Worm (Caenorhabditis elegans) whole organism, L4 larva: Measurements from ENCODE around the gene cpg-24.

Source experiments
- D1046.2 ChIP-seq: fragments of 200-800 bp; sonication (Bioruptor generic); IDR thresholded peaks from 2 replicates; pipeline ENCODE4 v1.3.6; 2022; ENCODE audit warnings: missing genetic modification characterization, missing compliant biosample characterization
- F26F4.8 ChIP-seq: fragments of 200-800 bp; sonication (Bioruptor generic); conservative IDR thresholded peaks from 2 replicates; pipeline ENCODE4 v1.3.6; 2022; ENCODE audit warnings: missing genetic modification characterization, missing compliant biosample characterization
- F49E8.2 ChIP-seq: sonication (generic microtip); optimal IDR thresholded peaks from 2 replicates; lab custom pipeline; 2016; ENCODE audit warnings: missing compliant biosample characterization, mild to moderate bottlenecking, missing genetic modification characterization, borderline replicate concordance
- T26A8.4 ChIP-seq: fragments of 200-800 bp; sonication (Bioruptor generic); IDR thresholded peaks from 2 replicates; pipeline ENCODE4 v1.3.6; 2022; ENCODE audit warnings: missing genetic modification characterization, missing compliant biosample characterization
- Y105C5A.15 ChIP-seq: fragments of 200-800 bp; sonication (Bioruptor generic); IDR thresholded peaks from 2 replicates; pipeline ENCODE4 v1.3.6; 2022; ENCODE audit warnings: missing genetic modification characterization, missing compliant biosample characterization
- Y5F2A.4 ChIP-seq: fragments of 200-800 bp; sonication (Bioruptor generic); optimal IDR thresholded peaks from 2 replicates; lab custom pipeline; 2018; ENCODE audit warnings: mild to moderate bottlenecking, missing genetic modification characterization, missing compliant biosample characterization
- Y75B8A.6 ChIP-seq: fragments of 200-800 bp; sonication (Bioruptor generic); IDR thresholded peaks from 2 replicates; pipeline ENCODE4 v1.3.6; 2022; ENCODE audit warnings: missing genetic modification reagents, missing genetic modification characterization, missing compliant biosample characterization
- ZK337.2 ChIP-seq: fragments of 200-800 bp; sonication (Bioruptor generic); IDR thresholded peaks from 2 replicates; pipeline ENCODE4 v1.3.6; 2022; ENCODE audit warnings: missing genetic modification reagents, missing genetic modification characterization, missing compliant biosample characterization
- aha-1 ChIP-seq: fragments of 150-350 bp; peaks from one replicate; lab custom pipeline; 2014; ENCODE audit warnings: missing biosample characterization, missing genetic modification characterization
- ceh-62 ChIP-seq: sonication (generic microtip); optimal IDR thresholded peaks from 2 replicates; lab custom pipeline; 2017; ENCODE audit warnings: missing biosample characterization, missing genetic modification characterization
- ces-1 ChIP-seq: fragments of 150-350 bp; sonication (generic microtip); optimal IDR thresholded peaks from 4 replicates; lab custom pipeline; 2014; ENCODE audit warnings: missing biosample characterization, missing genetic modification reagents, missing genetic modification characterization
- ctbp-1 ChIP-seq: fragments of 200-800 bp; sonication (Bioruptor generic); IDR thresholded peaks from 2 replicates; pipeline ENCODE4 v1.3.6; 2022; ENCODE audit warnings: missing genetic modification reagents, missing genetic modification characterization, missing compliant biosample characterization
- daf-12 ChIP-seq: fragments of 150-350 bp; optimal IDR thresholded peaks from 2 replicates; lab custom pipeline; 2014; ENCODE audit warnings: missing biosample characterization, missing genetic modification reagents, missing genetic modification characterization
- daf-19 ChIP-seq: fragments of 200-800 bp; sonication (Bioruptor generic); conservative IDR thresholded peaks from 2 replicates; pipeline ENCODE4 v1.3.6; 2022; ENCODE audit warnings: missing genetic modification characterization, missing compliant biosample characterization
- dmd-6 ChIP-seq: fragments of 200-800 bp; sonication (Bioruptor generic); IDR thresholded peaks from 2 replicates; pipeline ENCODE4 v1.3.6; 2022; ENCODE audit warnings: missing genetic modification reagents, missing genetic modification characterization, missing compliant biosample characterization
- dmd-8 ChIP-seq: fragments of 200-800 bp; sonication (Bioruptor generic); IDR thresholded peaks from 2 replicates; pipeline ENCODE4 v1.3.6; 2022; ENCODE audit warnings: missing genetic modification characterization, missing compliant biosample characterization
- dmd-9 ChIP-seq: fragments of 200-800 bp; sonication (Bioruptor generic); IDR thresholded peaks from 2 replicates; pipeline ENCODE4 v1.3.6; 2022; ENCODE audit warnings: missing genetic modification reagents, missing genetic modification characterization, missing compliant biosample characterization
- egl-43 ChIP-seq: fragments of 200-800 bp; sonication (Bioruptor generic); IDR thresholded peaks from 2 replicates; pipeline ENCODE4 v1.3.6; 2022; ENCODE audit warnings: missing genetic modification reagents, missing genetic modification characterization, missing compliant biosample characterization
- hlh-11 ChIP-seq: fragments of 200-800 bp; sonication (Bioruptor generic); optimal IDR thresholded peaks from 2 replicates; lab custom pipeline; 2018; ENCODE audit warnings: mild to moderate bottlenecking, missing genetic modification characterization, missing compliant biosample characterization
- hmg-1.1 ChIP-seq: fragments of 200-800 bp; sonication (Bioruptor generic); IDR thresholded peaks from 2 replicates; pipeline ENCODE4 v1.3.6; 2022; ENCODE audit warnings: missing genetic modification reagents, missing genetic modification characterization, missing compliant biosample characterization
- jun-1 ChIP-seq: fragments of 150-350 bp; optimal IDR thresholded peaks from 2 replicates; lab custom pipeline; 2014; ENCODE audit warnings: missing biosample characterization, missing genetic modification reagents, missing genetic modification characterization
- lin-15B ChIP-seq: fragments of 150-350 bp; sonication (generic microtip); optimal IDR thresholded peaks from 3 replicates; lab custom pipeline; 2014; ENCODE audit warnings: missing biosample characterization, missing genetic modification characterization
- lin-39 ChIP-seq: fragments of 150-350 bp; optimal IDR thresholded peaks from 2 replicates; lab custom pipeline; 2014; ENCODE audit warnings: missing biosample characterization, missing genetic modification reagents, missing genetic modification characterization
- lir-3 ChIP-seq: sonication (generic microtip); optimal IDR thresholded peaks from 2 replicates; lab custom pipeline; 2016; ENCODE audit warnings: mild to moderate bottlenecking, missing genetic modification characterization, missing compliant biosample characterization
- madf-9 ChIP-seq: fragments of 200-800 bp; sonication (Bioruptor generic); conservative IDR thresholded peaks from 2 replicates; pipeline ENCODE4 v1.3.6; 2022; ENCODE audit warnings: missing genetic modification reagents, missing genetic modification characterization, missing compliant biosample characterization
- mdl-1 ChIP-seq, 2 experiments: fragments of 150-350 bp in 1 of 2; sonication (generic microtip) in 1 of 2; optimal IDR thresholded peaks; 2 replicates each; lab custom pipeline; 2014 to 2017; ENCODE audit warnings: missing biosample characterization in 2 of 2, missing genetic modification characterization in 2 of 2
- mdt-29 ChIP-seq: fragments of 200-800 bp; sonication (Bioruptor generic); IDR thresholded peaks from 2 replicates; pipeline ENCODE4 v1.3.6; 2022; ENCODE audit warnings: missing genetic modification reagents, missing genetic modification characterization, missing compliant biosample characterization
- mep-1 ChIP-seq: fragments of 150-350 bp; sonication (generic microtip); optimal IDR thresholded peaks from 3 replicates; lab custom pipeline; 2014; ENCODE audit warnings: missing biosample characterization, missing genetic modification characterization
- mxl-2 ChIP-seq: fragments of 200-800 bp; sonication (Bioruptor generic); conservative IDR thresholded peaks from 2 replicates; pipeline ENCODE4 v1.3.6; 2022; ENCODE audit warnings: missing genetic modification reagents, missing genetic modification characterization, missing compliant biosample characterization
- nhr-11 ChIP-seq: fragments of 150-350 bp; optimal IDR thresholded peaks from 2 replicates; lab custom pipeline; 2014; ENCODE audit warnings: missing biosample characterization, missing genetic modification characterization
- nhr-237 ChIP-seq: sonication (generic microtip); optimal IDR thresholded peaks from 2 replicates; lab custom pipeline; 2017; ENCODE audit warnings: missing biosample characterization, missing genetic modification characterization
- nhr-28 ChIP-seq: fragments of 150-350 bp; optimal IDR thresholded peaks from 2 replicates; lab custom pipeline; 2014; ENCODE audit warnings: missing biosample characterization, missing genetic modification characterization
- nhr-6 ChIP-seq: fragments of 150-350 bp; optimal IDR thresholded peaks from 2 replicates; lab custom pipeline; 2014; ENCODE audit warnings: missing biosample characterization, missing genetic modification characterization
- nhr-76 ChIP-seq: fragments of 150-350 bp; optimal IDR thresholded peaks from 2 replicates; lab custom pipeline; 2014; ENCODE audit warnings: missing biosample characterization, missing genetic modification characterization
- nhr-77 ChIP-seq: fragments of 150-350 bp; optimal IDR thresholded peaks from 2 replicates; lab custom pipeline; 2014; ENCODE audit warnings: missing biosample characterization, missing genetic modification characterization
- pha-4 ChIP-seq, 2 experiments: fragments of 150-350 bp in 1 of 2; fragments of 200-800 bp in 1 of 2; sonication (Bioruptor generic) in 1 of 2; IDR thresholded peaks in 1 of 2; optimal IDR thresholded peaks in 1 of 2; 2 replicates each; pipeline versions ENCODE4 v1.3.6 to Lab custom; 2014 to 2022; ENCODE audit warnings: missing genetic modification characterization in 2 of 2, missing genetic modification reagents in 2 of 2, missing biosample characterization in 1 of 2, missing compliant biosample characterization in 1 of 2
- pqm-1 ChIP-seq: sonication (generic microtip); optimal IDR thresholded peaks from 2 replicates; lab custom pipeline; 2017; ENCODE audit warnings: missing biosample characterization, missing genetic modification characterization
- rbr-2 ChIP-seq: sonication (generic microtip); optimal IDR thresholded peaks from 2 replicates; lab custom pipeline; 2016; ENCODE audit warnings: missing genotype, missing genetic modification characterization, missing compliant biosample characterization
- skn-1 ChIP-seq: fragments of 150-350 bp; optimal IDR thresholded peaks from 2 replicates; lab custom pipeline; 2014; ENCODE audit warnings: missing biosample characterization, missing genetic modification characterization
- snpc-4 ChIP-seq: fragments of 150-350 bp; optimal IDR thresholded peaks from 2 replicates; lab custom pipeline; 2014; ENCODE audit warnings: missing biosample characterization, missing genetic modification characterization
- spr-3 ChIP-seq: fragments of 200-800 bp; sonication (Bioruptor generic); optimal IDR thresholded peaks from 2 replicates; lab custom pipeline; 2018; ENCODE audit warnings: mild to moderate bottlenecking, missing genetic modification characterization, missing compliant biosample characterization
- tag-97 ChIP-seq: fragments of 200-800 bp; sonication (Bioruptor generic); IDR thresholded peaks from 2 replicates; pipeline ENCODE4 v1.3.6; 2022; ENCODE audit warnings: missing genetic modification characterization, missing compliant biosample characterization
- tra-1 ChIP-seq: fragments of 200-800 bp; sonication (Bioruptor generic); IDR thresholded peaks from 2 replicates; pipeline ENCODE4 v1.3.6; 2022; ENCODE audit warnings: missing genetic modification reagents, missing genetic modification characterization, missing compliant biosample characterization
- unc-130 ChIP-seq: sonication (generic microtip); optimal IDR thresholded peaks from 2 replicates; lab custom pipeline; 2016; ENCODE audit warnings: missing genetic modification reagents, missing genetic modification characterization, missing compliant biosample characterization
- unc-39 ChIP-seq: sonication (generic microtip); optimal IDR thresholded peaks from 2 replicates; lab custom pipeline; 2017; ENCODE audit warnings: missing biosample characterization, missing genetic modification characterization
- unc-62 ChIP-seq, 3 experiments: fragments of 150-350 bp in 1 of 3; sonication (generic microtip); optimal IDR thresholded peaks in 2 of 3; peaks in 1 of 3; 1 replicate in 1 of 3; 2 replicates in 2 of 3; lab custom pipeline; 2014 to 2017; ENCODE audit warnings: missing biosample characterization in 3 of 3, missing genetic modification characterization in 3 of 3, missing genetic modification reagents in 3 of 3, missing genotype in 1 of 3
- vab-7 ChIP-seq: fragments of 200-800 bp; sonication (Bioruptor generic); IDR thresholded peaks from 2 replicates; pipeline ENCODE4 v1.3.6; 2022; ENCODE audit warnings: missing genetic modification reagents, missing genetic modification characterization, missing compliant biosample characterization
- zfp-2 ChIP-seq: sonication (generic microtip); optimal IDR thresholded peaks from 2 replicates; lab custom pipeline; 2016; ENCODE audit warnings: mild to moderate bottlenecking, missing genetic modification characterization, missing compliant biosample characterization
- zfp-3 ChIP-seq: fragments of 200-800 bp; sonication (Bioruptor generic); conservative IDR thresholded peaks from 2 replicates; pipeline ENCODE4 v1.3.6; 2022; ENCODE audit warnings: missing genetic modification reagents, missing genetic modification characterization, missing compliant biosample characterization
- ztf-11 ChIP-seq: fragments of 150-350 bp; optimal IDR thresholded peaks from 2 replicates; lab custom pipeline; 2014; ENCODE audit warnings: missing biosample characterization, missing genetic modification characterization
- ztf-7 ChIP-seq: fragments of 150-350 bp; optimal IDR thresholded peaks from 2 replicates; lab custom pipeline; 2014; ENCODE audit warnings: missing biosample characterization, missing genetic modification characterization

cpg-24 gene

ce11 chrIV:1595802-1596201 is 35.9 kb upstream of the cpg-24 start, which contains the start of gene npp-8 (continued):
- TF ChIP-seq zfp-3 (GFP tag; lab: Robert Waterston, UW) (peak; percentile 68; the same call in 1 of the 2 replicates), Y75B8A.6 (GFP tag; lab: Robert Waterston, UW) (no peak), T26A8.4 (GFP tag; lab: Robert Waterston, UW) (peak; percentile 86), daf-19 (no peak), hmg-1.1 (GFP tag; lab: Robert Waterston, UW) (peak; percentile 83), pqm-1 (tag; lab: Kevin White, UChicago) (peak; percentile 30), jun-1 (tag; lab: Kevin White, UChicago) (no peak), tra-1 (GFP tag; lab: Robert Waterston, UW) (peak; percentile 60; the same call in 1 of the 2 replicates), dmd-9 (GFP tag; lab: Robert Waterston, UW) (peak; percentile 70; the same call in 1 of the 2 replicates), tag-97 (no peak), skn-1 (tag; lab: Kevin White, UChicago) (no peak), nhr-237 (tag; lab: Kevin White, UChicago) (no peak), ceh-62 (tag; lab: Kevin White, UChicago) (no peak), unc-62 (GFP tag; optimal IDR thresholded peaks at IDR 0.05 in 1 of 2; lab: Kevin White, UChicago) (peak in 1 of 2 experiments; percentile 98), unc-62 (tag; optimal IDR thresholded peaks at IDR 0.05; lab: Kevin White, UChicago) (no peak), madf-9 (peak; percentile 78), spr-3 (GFP tag; lab: Kevin White, UChicago) (peak; percentile 86), hlh-11 (peak; percentile 99), vab-7 (peak; percentile 74), mep-1 (peak; percentile 90), Y105C5A.15 (GFP tag; lab: Robert Waterston, UW) (no peak), egl-43 (GFP tag; lab: Robert Waterston, UW) (peak; percentile 61; the same call in 1 of the 2 replicates), nhr-77 (tag; lab: Kevin White, UChicago) (peak; percentile 81), unc-130 (GFP tag; lab: Kevin White, UChicago) (peak; percentile 93), nhr-76 (tag; lab: Kevin White, UChicago) (no peak), mdt-29 (GFP tag; lab: Robert Waterston, UW) (peak; percentile 27; the same call in 1 of the 2 replicates), aha-1 (tag; lab: Kevin White, UChicago) (peak; percentile 56), dmd-8 (GFP tag; lab: Robert Waterston, UW) (no peak), lir-3 (no peak), nhr-6 (tag; lab: Kevin White, UChicago) (peak; percentile 56), nhr-28 (tag; lab: Kevin White, UChicago) (peak; percentile 62), F49E8.2 (tag; lab: Kevin White, UChicago) (peak; percentile 70), ces-1 (GFP tag; lab: Kevin White, UChicago) (no peak), nhr-11 (peak; percentile 59), mxl-2 (GFP tag; lab: Robert Waterston, UW) (0 out of 2 replicates have a peak, but pooled peaks have one; percentile 48), rbr-2 (peak; percentile 88), lin-39 (no peak), lin-15B (peak; percentile 43), ztf-7 (peak; percentile 73), D1046.2 (peak; percentile 90), ctbp-1 (GFP tag; lab: Robert Waterston, UW) (peak; percentile 74; the same call in 1 of the 2 replicates), F26F4.8 (GFP tag; lab: Robert Waterston, UW) (no peak), pha-4 (GFP tag; IDR thresholded peaks at IDR 0.05; lab: Robert Waterston, UW) (peak; percentile 86), pha-4 (tag; optimal IDR thresholded peaks at IDR 0.05; lab: Kevin White, UChicago) (no peak), ztf-11 (tag; lab: Kevin White, UChicago) (no peak), Y5F2A.4 (GFP tag; lab: Kevin White, UChicago) (no peak), ZK337.2 (GFP tag; lab: Robert Waterston, UW) (0 out of 2 replicates have a peak, but pooled peaks have one; percentile 32), zfp-2 (tag; lab: Kevin White, UChicago) (peak; percentile 33), snpc-4 (tag; lab: Kevin White, UChicago) (no peak), dmd-6 (GFP tag; lab: Robert Waterston, UW) (peak; percentile 79), mdl-1 (tag; optimal IDR thresholded peaks at IDR 0.05; lab: Kevin White, UChicago) (peak in 1 of 2 experiments; percentile 33), unc-39 (tag; lab: Kevin White, UChicago) (no peak), daf-12 (tag; lab: Kevin White, UChicago) (no peak)
